Worm (Caenorhabditis elegans) whole organism, L4/young adult: Measurements from ENCODE around the gene srh-171.

Experiments used
- W03F9.2 ChIP-seq: fragments of 150-350 bp; optimal IDR thresholded peaks from 2 replicates; lab custom pipeline; 2014; ENCODE audit warnings: missing biosample characterization, missing genetic modification characterization
- him-1 ChIP-seq: sonication (generic microtip); optimal IDR thresholded peaks from 2 replicates; lab custom pipeline; 2016; ENCODE audit warnings: missing genotype, missing genetic modification reagents, missing genetic modification characterization, missing compliant biosample characterization

- TF ChIP-seq him-1 (tag; lab: Kevin White, UChicago) (no peak), W03F9.2 (tag; lab: Kevin White, UChicago) (no peak)
Observed at ce11 chrV:19936945-19937344, 28.6 kb upstream of the srh-171 start.
